Worm (Caenorhabditis elegans): ENCODE results near the gene htz-1.

DNA sequence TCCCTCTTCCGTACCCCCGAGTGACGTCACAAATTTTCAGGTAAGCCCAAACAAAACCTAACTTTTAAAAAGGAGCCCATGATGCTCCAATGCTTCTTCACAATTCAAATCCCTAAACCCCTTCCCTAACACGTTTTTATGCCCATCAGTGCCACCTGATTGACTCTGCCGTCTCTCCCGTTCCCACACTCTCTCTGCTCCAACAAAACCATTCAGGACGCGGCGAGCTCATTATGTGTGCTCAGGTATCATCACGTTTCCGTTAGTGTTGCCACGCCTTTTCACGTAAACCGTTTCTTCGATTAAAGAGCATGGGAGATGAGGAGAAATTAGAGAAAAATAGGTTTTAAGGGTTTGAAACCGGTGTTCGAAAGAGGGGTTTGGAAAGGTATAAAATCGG is 17.1 kb downstream of the htz-1 start, which contains the start of gene M01H9.2:
- TF ChIP-seq pha-4 (tag; optimal IDR thresholded peaks at IDR 0.05) (no peak), lsy-2 (tag; optimal IDR thresholded peaks at IDR 0.05) (no peak), unc-62 (GFP tag; optimal IDR thresholded peaks at IDR 0.05) (no peak), unc-39 (tag; optimal IDR thresholded peaks at IDR 0.05) (no peak), nhr-76 (tag; optimal IDR thresholded peaks at IDR 0.05) (no peak), nhr-237 (tag; optimal IDR thresholded peaks at IDR 0.05) (no peak)

Measured in whole organism, mixed stage, embryonic.